Worm (Caenorhabditis elegans) whole organism, young adult: ENCODE measurements around the gene W04G3.12.

Experiments
- F10E7.11 ChIP-seq: sonication (generic microtip); optimal IDR thresholded peaks from 2 replicates; lab custom pipeline; 2017; ENCODE audit warnings: mild to moderate bottlenecking, missing genetic modification characterization, moderate library complexity, missing compliant biosample characterization
- F33H1.4 ChIP-seq: fragments of 200-800 bp; sonication (Bioruptor generic); IDR thresholded peaks from 2 replicates; pipeline ENCODE4 v1.3.6; 2022; ENCODE audit warnings: missing genetic modification reagents, missing genetic modification characterization, missing compliant biosample characterization
- F37B4.10 ChIP-seq: fragments of 200-800 bp; sonication (Bioruptor generic); IDR thresholded peaks from 2 replicates; pipeline ENCODE4 v1.3.6; 2022; ENCODE audit warnings: missing genetic modification characterization, missing compliant biosample characterization
- F39B2.1 ChIP-seq: fragments of 200-800 bp; sonication (Bioruptor generic); IDR thresholded peaks from 2 replicates; pipeline ENCODE4 v1.3.6; 2022; ENCODE audit warnings: missing genetic modification reagents, missing genetic modification characterization, missing compliant biosample characterization
- F49E8.2 ChIP-seq: sonication (generic microtip); optimal IDR thresholded peaks from 3 replicates; lab custom pipeline; 2017; ENCODE audit warnings: missing genetic modification characterization, mild to moderate bottlenecking, missing compliant biosample characterization, antibody characterized with exemption, moderate library complexity; ENCODE audit not compliant: insufficient read depth
- F57C9.4 ChIP-seq: sonication (generic microtip); optimal IDR thresholded peaks from 2 replicates; lab custom pipeline; 2017; ENCODE audit warnings: mild to moderate bottlenecking, missing genetic modification characterization, missing compliant biosample characterization
- Y53G8AR.9 ChIP-seq: fragments of 200-800 bp; sonication (Bioruptor generic); conservative IDR thresholded peaks from 2 replicates; pipeline ENCODE4 v1.3.6; 2022; ENCODE audit warnings: missing genetic modification reagents, missing genetic modification characterization, missing compliant biosample characterization
- Y67H2A.10 ChIP-seq: fragments of 200-800 bp; sonication (Bioruptor generic); conservative IDR thresholded peaks from 2 replicates; pipeline ENCODE4 v1.3.6; 2022; ENCODE audit warnings: missing genetic modification reagents, missing genetic modification characterization, missing compliant biosample characterization
- Y79H2A.3 ChIP-seq: fragments of 200-800 bp; sonication (Bioruptor generic); conservative IDR thresholded peaks from 2 replicates; pipeline ENCODE4 v1.3.6; 2022; ENCODE audit warnings: missing genetic modification reagents, missing genetic modification characterization, missing compliant biosample characterization
- ama-1 ChIP-seq, 3 experiments: fragments of 150-350 bp in 1 of 3; sonication (generic microtip) in 2 of 3; optimal IDR thresholded peaks; 2 replicates each; lab custom pipeline; 2014 to 2018; ENCODE audit warnings: missing biosample characterization in 2 of 3, missing genetic modification characterization in 2 of 3, missing genetic modification reagents in 2 of 3
- aptf-3 ChIP-seq: fragments of 200-800 bp; sonication (Bioruptor generic); IDR thresholded peaks from 2 replicates; pipeline ENCODE4 v1.3.6; 2022; ENCODE audit warnings: missing genetic modification characterization, missing compliant biosample characterization
- ceh-40 ChIP-seq: fragments of 200-800 bp; sonication (Bioruptor generic); IDR thresholded peaks from 2 replicates; pipeline ENCODE4 v1.3.6; 2022; ENCODE audit warnings: missing genetic modification characterization, missing compliant biosample characterization
- dpl-1 ChIP-seq: fragments of 150-350 bp; optimal IDR thresholded peaks from 2 replicates; lab custom pipeline; 2014; ENCODE audit warnings: missing biosample characterization, missing genetic modification reagents, missing genetic modification characterization
- fkh-3 ChIP-seq: sonication (generic microtip); optimal IDR thresholded peaks from 2 replicates; lab custom pipeline; 2016; ENCODE audit warnings: mild to moderate bottlenecking, missing genetic modification characterization, missing compliant biosample characterization
- gei-17 ChIP-seq: fragments of 200-800 bp; sonication (Bioruptor generic); optimal IDR thresholded peaks from 2 replicates; lab custom pipeline; 2018; ENCODE audit warnings: mild to moderate bottlenecking, missing genetic modification characterization, missing compliant biosample characterization
- hmg-1.2 ChIP-seq: fragments of 200-800 bp; sonication (Bioruptor generic); IDR thresholded peaks from 2 replicates; pipeline ENCODE4 v1.3.6; 2022; ENCODE audit warnings: missing genetic modification reagents, missing genetic modification characterization, missing compliant biosample characterization
- hsf-1 ChIP-seq: fragments of 200-800 bp; sonication (Bioruptor generic); IDR thresholded peaks from 2 replicates; pipeline ENCODE4 v1.3.6; 2022; ENCODE audit warnings: missing genetic modification reagents, missing genetic modification characterization, missing compliant biosample characterization
- madf-6 ChIP-seq: fragments of 200-800 bp; sonication (Bioruptor generic); IDR thresholded peaks from 2 replicates; pipeline ENCODE4 v1.3.6; 2022; ENCODE audit warnings: missing genetic modification reagents, missing genetic modification characterization, missing compliant biosample characterization
- nfya-2 ChIP-seq: fragments of 200-800 bp; sonication (Bioruptor generic); IDR thresholded peaks from 2 replicates; pipeline ENCODE4 v1.3.6; 2022; ENCODE audit warnings: missing genetic modification reagents, missing genetic modification characterization, missing compliant biosample characterization
- nfyb-1 ChIP-seq: fragments of 200-800 bp; sonication (Bioruptor generic); IDR thresholded peaks from 2 replicates; pipeline ENCODE4 v1.3.6; 2022; ENCODE audit warnings: missing genetic modification reagents, missing genetic modification characterization, missing compliant biosample characterization
- nhr-80 ChIP-seq: sonication (generic microtip); optimal IDR thresholded peaks from 2 replicates; lab custom pipeline; 2016; ENCODE audit warnings: missing genetic modification characterization, missing compliant biosample characterization
- pbrm-1 ChIP-seq: fragments of 200-800 bp; sonication (Bioruptor generic); IDR thresholded peaks from 2 replicates; pipeline ENCODE4 v1.3.6; 2022; ENCODE audit warnings: missing genetic modification reagents, missing genetic modification characterization, missing compliant biosample characterization
- pha-4 ChIP-seq: fragments of 150-350 bp; sonication (generic microtip); optimal IDR thresholded peaks from 2 replicates; lab custom pipeline; 2014; ENCODE audit warnings: missing biosample characterization, missing genetic modification reagents, missing genetic modification characterization
- rcor-1 ChIP-seq: fragments of 200-800 bp; sonication (Bioruptor generic); IDR thresholded peaks from 2 replicates; pipeline ENCODE4 v1.3.6; 2022; ENCODE audit warnings: missing genetic modification reagents, missing genetic modification characterization, missing compliant biosample characterization
- repo-1 ChIP-seq: sonication (generic microtip); optimal IDR thresholded peaks from 2 replicates; lab custom pipeline; 2017; ENCODE audit warnings: mild to moderate bottlenecking, missing genetic modification characterization, missing compliant biosample characterization
- rpc-1 ChIP-seq, 2 experiments: fragments of 150-350 bp in 1 of 2; sonication (generic microtip) in 1 of 2; optimal IDR thresholded peaks; 2 replicates each; lab custom pipeline; 2014 to 2018; ENCODE audit warnings: missing biosample characterization in 1 of 2, missing genetic modification characterization in 1 of 2, missing genetic modification reagents in 1 of 2, missing genotype in 1 of 2
- snpc-1.3 ChIP-seq: sonication (generic microtip); optimal IDR thresholded peaks from 2 replicates; lab custom pipeline; 2017; ENCODE audit warnings: missing genetic modification characterization, mild to moderate bottlenecking, missing compliant biosample characterization, antibody characterized with exemption, moderate library complexity, missing genotype, missing genetic modification reagents; ENCODE audit not compliant: insufficient read depth
- tlf-1 ChIP-seq: fragments of 200-800 bp; sonication (Bioruptor generic); optimal IDR thresholded peaks from 2 replicates; lab custom pipeline; 2018; ENCODE audit warnings: mild to moderate bottlenecking, missing genetic modification characterization, missing compliant biosample characterization
- zfh-2 ChIP-seq: fragments of 200-800 bp; sonication (Bioruptor generic); conservative IDR thresholded peaks from 2 replicates; pipeline ENCODE4 v1.3.6; 2022; ENCODE audit warnings: missing genetic modification reagents, missing genetic modification characterization, missing compliant biosample characterization
- ztf-28 ChIP-seq: fragments of 200-800 bp; sonication (Bioruptor generic); IDR thresholded peaks from 2 replicates; pipeline ENCODE4 v1.3.6; 2022; ENCODE audit warnings: missing genetic modification reagents, missing genetic modification characterization, missing compliant biosample characterization

The W04G3.12 gene

DNA sequence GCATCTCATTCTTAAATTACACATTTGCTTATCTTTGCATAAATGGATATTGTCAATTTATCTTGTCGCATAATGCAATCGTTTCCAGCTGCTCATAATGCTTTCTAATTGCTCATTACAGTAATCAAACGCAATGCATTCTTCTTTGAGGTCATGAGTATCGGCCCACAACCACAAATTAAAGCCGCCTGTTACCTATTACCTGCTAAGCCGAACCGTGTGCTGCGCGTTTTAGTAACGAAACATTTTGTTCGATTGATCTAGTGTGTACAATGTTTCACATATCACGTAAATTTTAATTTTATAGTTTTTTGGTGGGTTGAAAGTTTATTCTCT, 42.7 kb downstream of the W04G3.12 start (continued):
- no peak for TF ChIP-seq F49E8.2 (tag; lab: Kevin White, UChicago)
- TF ChIP-seq, all 124 proteins: peak for 0

DNA sequence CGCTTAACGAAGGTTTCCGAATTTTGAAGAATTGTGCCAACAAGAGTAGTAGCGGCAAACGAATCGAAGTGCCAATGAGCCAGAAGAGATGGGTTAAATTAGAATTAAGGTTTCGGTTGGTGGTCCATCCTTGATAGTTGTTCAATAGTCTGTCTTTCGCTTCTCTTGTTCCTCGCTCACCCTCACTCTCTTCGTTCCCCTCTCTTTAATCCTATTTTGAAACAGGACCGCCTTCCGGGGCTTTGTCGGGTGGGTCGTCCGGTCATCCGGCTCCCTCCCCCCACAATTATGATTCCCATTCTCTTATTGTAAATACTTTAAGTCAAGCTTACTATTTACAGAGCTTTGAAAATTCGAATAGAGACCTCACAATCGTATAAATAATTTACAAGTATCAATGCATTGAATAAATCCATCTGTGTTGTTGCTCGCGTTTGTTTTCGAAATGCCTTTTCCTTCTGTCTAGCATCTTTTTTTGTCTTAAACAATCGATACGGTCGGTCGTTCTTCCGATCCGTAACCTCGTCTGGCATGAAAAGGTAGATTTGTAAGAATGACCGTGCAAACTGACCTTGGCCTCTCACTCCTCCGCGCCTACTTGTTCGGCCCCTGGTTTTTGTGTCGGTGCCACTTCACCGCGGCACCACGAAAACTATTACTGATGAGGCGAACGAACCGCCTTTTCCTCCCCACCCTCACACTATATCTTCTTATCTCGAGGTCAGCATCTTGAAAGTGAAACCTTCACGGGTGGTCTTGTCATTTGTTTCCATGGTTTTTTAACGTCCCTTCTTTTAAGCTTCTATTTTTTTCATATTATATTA, 43.3 kb downstream of the W04G3.12 start:
- TF ChIP-seq F37B4.10 (GFP tag; lab: Robert Waterston, UW) (0 out of 2 replicates have a peak, but pooled peaks have one; percentile 47), zfh-2 (0 out of 2 replicates have a peak, but pooled peaks have one; percentile 18), ceh-40 (GFP tag; lab: Robert Waterston, UW) (no peak)

DNA sequence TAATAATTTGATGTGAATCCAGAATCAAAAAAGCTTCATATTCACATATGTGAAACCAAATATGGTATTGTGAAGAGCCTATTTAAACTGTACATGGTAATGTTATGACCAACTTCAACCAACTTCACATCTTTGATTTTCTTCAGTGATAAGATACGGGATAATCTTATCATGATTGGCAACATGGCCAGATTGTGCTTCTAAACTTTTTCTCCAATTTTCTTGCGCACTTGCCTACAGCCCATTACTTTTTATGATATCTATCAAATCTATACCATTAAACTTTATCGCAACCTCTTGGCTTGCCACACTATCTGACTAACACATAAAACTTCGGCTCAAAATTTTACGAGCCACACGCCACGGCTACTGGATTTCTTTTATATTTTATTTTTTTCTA, 44.2 kb downstream of the W04G3.12 start:
- TF ChIP-seq F37B4.10 (GFP tag; lab: Robert Waterston, UW) = no peak
- no peak for TF ChIP-seq rpc-1 (optimal IDR thresholded peaks at IDR 0.05; lab: Kevin White, UChicago)
- TF ChIP-seq rpc-1 (tag; optimal IDR thresholded peaks at IDR 0.05; lab: Kevin White, UChicago) = no peak
- no peak for TF ChIP-seq Y79H2A.3
- TF ChIP-seq aptf-3 (GFP tag; lab: Robert Waterston, UW) = no peak
- no peak for TF ChIP-seq nfya-2 (GFP tag; lab: Robert Waterston, UW)
- TF ChIP-seq hmg-1.2 (GFP tag; lab: Robert Waterston, UW) = no peak

DNA sequence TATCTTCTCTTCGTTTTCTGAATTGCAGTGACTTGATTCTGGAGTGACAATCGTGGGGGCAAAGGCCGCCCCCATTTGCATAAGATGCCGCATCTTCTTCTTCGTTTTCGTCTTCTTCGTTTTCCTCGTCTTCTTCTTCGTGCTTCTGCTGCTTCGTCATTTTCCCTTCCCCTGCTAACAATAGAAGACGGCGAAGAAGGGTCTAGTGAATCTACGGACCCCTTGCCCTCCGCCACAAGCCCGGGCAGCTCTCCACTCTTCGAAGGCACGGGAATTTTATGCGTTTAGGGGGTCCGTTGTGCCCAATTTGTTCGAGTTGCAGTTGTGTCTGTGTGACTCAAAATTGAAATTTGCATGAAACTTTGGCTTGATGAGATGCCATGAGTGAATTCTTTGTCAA, 44.7 kb downstream of the W04G3.12 start:
- no peak for TF ChIP-seq pha-4
- TF ChIP-seq F10E7.11 (tag; lab: Kevin White, UChicago) = no peak
- TF ChIP-seq tlf-1 (GFP tag; lab: Kevin White, UChicago) = no peak
- TF ChIP-seq nhr-80 = no peak
- TF ChIP-seq fkh-3 (tag; lab: Kevin White, UChicago) = no peak
- no peak for TF ChIP-seq F39B2.1 (GFP tag; lab: Robert Waterston, UW)
- 0 out of 2 replicates have a peak, but pooled peaks have one; percentile 38 for TF ChIP-seq nfyb-1 (GFP tag; lab: Robert Waterston, UW)
- TF ChIP-seq dpl-1 = no peak
- TF ChIP-seq ama-1 (optimal IDR thresholded peaks at IDR 0.05; lab: Kevin White, UChicago) = no peak
- TF ChIP-seq ama-1 (GFP tag; optimal IDR thresholded peaks at IDR 0.05; lab: Kevin White, UChicago) = no peak
- no peak for TF ChIP-seq F33H1.4 (GFP tag; lab: Robert Waterston, UW)
- no peak for TF ChIP-seq gei-17 (GFP tag; lab: Kevin White, UChicago)
- no peak for TF ChIP-seq Y67H2A.10 (GFP tag; lab: Robert Waterston, UW)
- TF ChIP-seq snpc-1.3 (tag; lab: Kevin White, UChicago) = no peak
- 0 out of 2 replicates have a peak, but pooled peaks have one; percentile 11 for TF ChIP-seq pbrm-1 (GFP tag; lab: Robert Waterston, UW)
- TF ChIP-seq ztf-28 = 0 out of 2 replicates have a peak, but pooled peaks have one; percentile 18
- TF ChIP-seq rcor-1 (GFP tag; lab: Robert Waterston, UW) = no peak
- no peak for TF ChIP-seq F57C9.4 (tag; lab: Kevin White, UChicago)
- no peak for TF ChIP-seq repo-1 (tag; lab: Kevin White, UChicago)
- 0 out of 2 replicates have a peak, but pooled peaks have one; percentile 9 for TF ChIP-seq zfh-2
- no peak for TF ChIP-seq hsf-1 (GFP tag; lab: Robert Waterston, UW)
- TF ChIP-seq madf-6 (GFP tag; lab: Robert Waterston, UW) = no peak
- no peak for TF ChIP-seq Y53G8AR.9 (GFP tag; lab: Robert Waterston, UW)
